Fruit fly (Drosophila melanogaster) Kc167 (cell line): ENCODE measurements around the gene CG12773.

Experiments used
- insv ChIP-seq: fragments of >200 bp; optimal IDR thresholded peaks from 3 replicates; lab custom pipeline; 2018; ENCODE audit warnings: missing external identifiers
- ttk ChIP-seq: sonication (Bioruptor generic); optimal IDR thresholded peaks from 2 replicates; lab custom pipeline; 2017; ENCODE audit warnings: missing external identifiers

The CG12773 gene

DNA sequence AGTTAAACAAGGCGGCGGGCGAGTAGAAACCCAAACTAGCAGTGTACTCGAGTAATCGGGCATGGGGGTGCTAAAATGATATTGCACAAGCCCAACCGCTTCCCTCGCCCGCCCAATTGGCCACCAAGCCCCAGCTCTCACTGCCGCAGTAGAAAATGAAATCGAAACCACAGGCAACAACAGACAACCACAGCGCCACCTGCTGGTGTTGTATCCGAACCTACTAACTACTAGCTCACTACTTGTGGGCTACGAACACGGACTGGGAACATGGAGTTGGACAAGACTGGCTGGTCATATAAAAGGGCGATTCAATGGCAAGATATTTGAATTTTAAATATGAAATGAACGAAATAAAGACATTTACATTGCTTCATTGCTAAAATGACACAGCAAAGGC lies 53.9 kb downstream of the CG12773 start:
- TF ChIP-seq ttk (lab: Kevin White, UChicago) (no peak), insv (lab: Kevin White, UChicago) (no peak)
